Worm (Caenorhabditis elegans): ENCODE data around the gene T19C3.4.

Gene T19C3.4

DNA sequence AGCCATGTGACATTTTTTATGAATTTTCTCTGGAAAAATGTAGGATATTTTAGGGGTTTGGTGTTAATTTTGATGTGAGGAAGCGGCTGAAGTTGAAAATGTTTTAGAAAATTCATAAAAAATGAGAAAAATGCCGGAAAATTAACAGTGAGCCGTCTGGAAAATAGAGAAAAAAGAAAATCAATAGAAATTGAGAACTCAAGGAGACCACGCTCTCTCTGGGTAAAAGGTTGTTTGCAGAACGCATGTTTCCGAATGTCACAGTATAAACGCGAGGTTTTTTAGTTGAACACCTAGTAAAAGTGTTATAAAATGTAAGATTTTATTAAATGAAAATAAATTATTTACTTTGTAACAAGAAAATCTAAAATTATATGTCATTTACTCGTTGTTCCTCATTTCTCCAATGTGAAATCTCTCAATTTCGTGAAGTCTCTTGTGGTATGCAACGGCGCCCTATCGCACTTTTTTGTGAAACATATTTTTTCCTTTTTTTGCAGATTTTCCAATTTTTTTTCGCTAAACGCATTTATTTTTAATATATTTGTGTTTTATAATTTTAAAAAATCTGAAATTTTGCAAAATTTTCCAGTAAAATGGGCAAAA, 20.2 kb upstream of the T19C3.4 start, which contains the start of the genes tag-266 and tag-267 (continued):
- TF ChIP-seq grh-1 (GFP tag; IDR thresholded peaks at IDR 0.05) (no peak), jun-1 (tag; optimal IDR thresholded peaks at IDR 0.05) (peak; percentile 20), fkh-8 (tag; optimal IDR thresholded peaks at IDR 0.05) (peak; percentile 90), lin-14 (GFP tag; optimal IDR thresholded peaks at IDR 0.05) (peak; percentile 91), ceh-63 (GFP tag; optimal IDR thresholded peaks at IDR 0.05) (peak; percentile 40), efl-3 (GFP tag; optimal IDR thresholded peaks at IDR 0.05) (no peak), hlh-17 (GFP tag; optimal IDR thresholded peaks at IDR 0.05; ENCODE audit: borderline replicate concordance) (no peak), nhr-20 (tag; optimal IDR thresholded peaks at IDR 0.05) (peak; percentile 65), elt-2 (tag; optimal IDR thresholded peaks at IDR 0.05) (peak; percentile 25), lin-35 (GFP tag; optimal IDR thresholded peaks at IDR 0.05) (peak; percentile 60 to 75), aly-2 (tag; optimal IDR thresholded peaks at IDR 0.05) (peak; percentile 49), fkh-4 (tag; optimal IDR thresholded peaks at IDR 0.05; ENCODE audit: borderline replicate concordance) (peak; percentile 41), mab-9 (GFP tag; IDR thresholded peaks at IDR 0.05) (peak; percentile 41; the same call in 1 of the 2 replicates), elt-3 (tag; optimal IDR thresholded peaks at IDR 0.05) (no peak), mef-2 (tag; optimal IDR thresholded peaks at IDR 0.05) (no peak), sup-37 (GFP tag; optimal IDR thresholded peaks at IDR 0.05) (no peak), C16A3.4 (tag; optimal IDR thresholded peaks at IDR 0.05) (peak; percentile 87), ces-1 (GFP tag; optimal IDR thresholded peaks at IDR 0.05) (no peak), blmp-1 (tag; optimal IDR thresholded peaks at IDR 0.05) (peak; percentile 18), pqm-1 (tag; optimal IDR thresholded peaks at IDR 0.05) (no peak), nhr-90 (tag; optimal IDR thresholded peaks at IDR 0.05; ENCODE audit: poor library complexity) (peak; percentile 88), swsn-7 (tag; optimal IDR thresholded peaks at IDR 0.05) (peak; percentile 70), sox-4 (tag; optimal IDR thresholded peaks at IDR 0.05) (peak; percentile 43), nhr-28 (tag; optimal IDR thresholded peaks at IDR 0.05) (no peak), nhr-19 (GFP tag; conservative IDR thresholded peaks at IDR 0.05) (peak; percentile 58), vab-15 (tag; optimal IDR thresholded peaks at IDR 0.05) (no peak), nhr-77 (tag; optimal IDR thresholded peaks at IDR 0.05) (peak; percentile 59), tbx-2 (tag; optimal IDR thresholded peaks at IDR 0.05) (peak; percentile 77), unc-62 (GFP tag; optimal IDR thresholded peaks at IDR 0.05) (no peak), egl-13 (tag; optimal IDR thresholded peaks at IDR 0.05) (peak; percentile 67), nhr-11 (tag; optimal IDR thresholded peaks at IDR 0.05) (no peak), ceh-82 (tag; optimal IDR thresholded peaks at IDR 0.05) (peak; percentile 20 to 64 (median 21)), mdl-1 (tag; optimal IDR thresholded peaks at IDR 0.05) (no peak), ztf-4 (tag; optimal IDR thresholded peaks at IDR 0.05) (no peak), C04F5.9 (tag; optimal IDR thresholded peaks at IDR 0.05) (peak; percentile 56), nhr-47 (tag; optimal IDR thresholded peaks at IDR 0.05) (peak; percentile 88), pax-3 (tag; optimal IDR thresholded peaks at IDR 0.05) (peak; percentile 92), sptf-1 (tag; optimal IDR thresholded peaks at IDR 0.05) (no peak), ets-5 (GFP tag; IDR thresholded peaks at IDR 0.05) (no peak), dsc-1 (tag; optimal IDR thresholded peaks at IDR 0.05) (peak; percentile 49), mep-1 (tag; optimal IDR thresholded peaks at IDR 0.05) (peak; percentile 77), ceh-8 (GFP tag; optimal IDR thresholded peaks at IDR 0.05) (peak; percentile 13), ztf-11 (tag; optimal IDR thresholded peaks at IDR 0.05) (peak in 1 of 2 experiments; percentile 76), ceh-90 (tag; optimal IDR thresholded peaks at IDR 0.05) (peak; percentile 66), lin-39 (tag; optimal IDR thresholded peaks at IDR 0.05) (peak; percentile 4), unc-86 (tag; optimal IDR thresholded peaks at IDR 0.05) (peak; percentile 47), hlh-4 (tag; optimal IDR thresholded peaks at IDR 0.05) (no peak), alr-1 (tag; optimal IDR thresholded peaks at IDR 0.05; ENCODE audit: borderline replicate concordance) (no peak), Y116A8C.19 (tag; optimal IDR thresholded peaks at IDR 0.05; ENCODE audit: borderline replicate concordance) (peak; percentile 3), pag-3 (tag; optimal IDR thresholded peaks at IDR 0.05; ENCODE audit: borderline replicate concordance, insufficient read depth) (no peak), xbp-1 (tag; optimal IDR thresholded peaks at IDR 0.05) (peak; percentile 70)
